Fruit fly (Drosophila melanogaster) Kc167 (cell line): Measurements from ENCODE around the gene Muc18B.

ENCODE experiments used
- Myc ChIP-seq: fragments of >200 bp; optimal IDR thresholded peaks from 2 replicates; lab custom pipeline; 2017; ENCODE audit warnings: missing external identifiers
- Sin3A ChIP-seq: fragments of >200 bp; optimal IDR thresholded peaks from 2 replicates; lab custom pipeline; 2018; ENCODE audit warnings: missing external identifiers
- h ChIP-seq: fragments of >200 bp; optimal IDR thresholded peaks from 3 replicates; lab custom pipeline; 2018; ENCODE audit warnings: missing external identifiers
- ttk ChIP-seq: sonication (Bioruptor generic); optimal IDR thresholded peaks from 2 replicates; lab custom pipeline; 2017; ENCODE audit warnings: missing external identifiers

DNA sequence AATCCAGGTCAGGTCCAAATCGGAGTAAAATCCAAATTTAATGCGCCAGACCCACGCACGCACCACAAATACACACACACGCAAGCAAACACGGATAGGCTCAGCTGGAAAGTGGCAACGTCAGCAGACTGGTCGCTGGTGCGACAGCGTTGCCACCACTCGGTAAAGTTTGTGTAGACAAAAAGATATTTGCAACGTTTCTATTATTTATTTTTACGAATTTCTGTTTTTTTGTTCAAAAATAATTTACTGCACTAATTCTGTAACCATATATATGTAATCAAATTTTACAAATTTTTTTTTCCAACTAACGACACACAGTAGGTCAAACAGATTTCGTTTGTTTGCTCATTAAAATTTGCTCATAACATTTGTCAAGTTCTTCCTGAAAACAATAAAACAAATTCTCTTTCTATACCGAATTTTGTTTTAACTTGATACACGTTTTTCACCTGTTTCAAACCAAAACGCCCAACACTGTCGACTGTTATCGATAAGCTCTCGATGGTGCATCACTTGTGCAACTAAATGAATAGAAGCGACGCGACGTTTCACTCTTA lies 35.5 kb upstream of the Muc18B start, which contains the start of the genes CG7556 and CG7453:
- TF ChIP-seq h (no peak), ttk (lab: Kevin White, UChicago) (no peak), Sin3A (lab: Kevin White, UChicago) (no peak), Myc (no peak)
